Fruit fly (Drosophila melanogaster): ENCODE measurements around the gene CG4770.

DNA sequence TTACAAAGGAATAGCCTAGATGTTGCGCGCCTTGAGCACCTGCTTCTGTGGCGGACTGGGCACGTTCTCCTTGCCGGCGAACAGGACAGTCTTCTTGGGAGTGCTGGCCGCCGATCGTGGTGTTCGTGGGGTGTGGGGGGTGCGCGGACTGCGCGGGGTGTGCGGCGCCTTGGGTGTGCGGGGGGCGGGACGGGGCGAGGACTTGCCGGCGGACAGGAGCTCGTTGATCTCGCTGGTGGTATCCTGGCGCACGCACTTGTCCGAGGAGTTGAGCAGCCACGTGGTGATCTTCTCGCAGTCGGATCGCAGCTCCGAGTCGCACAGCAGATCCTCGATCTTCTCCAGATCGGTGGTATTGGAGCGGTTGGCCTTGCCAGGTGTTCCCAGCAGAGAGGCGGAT, 13.9 kb downstream of the CG4770 start:
- TF ChIP-seq esn (GFP tag; optimal IDR thresholded peaks at IDR 0.05) (no peak), Eip93F (GFP tag; optimal IDR thresholded peaks at IDR 0.05) (no peak), Hr39 (GFP tag; optimal IDR thresholded peaks at IDR 0.05) (no peak), Blimp-1 (GFP tag; optimal IDR thresholded peaks at IDR 0.05) (no peak), spab (GFP tag; optimal IDR thresholded peaks at IDR 0.05) (no peak), Hr4 (GFP tag; optimal IDR thresholded peaks at IDR 0.05) (no peak), fd59A (GFP tag; optimal IDR thresholded peaks at IDR 0.05) (no peak), CG6854 (GFP tag; optimal IDR thresholded peaks at IDR 0.05) (no peak)
